Worm (Caenorhabditis elegans) whole organism, mixed stage, embryonic: Measurements from ENCODE around the gene eyg-1.

Experiments used
- elt-3 ChIP-seq: fragments of 150-350 bp; optimal IDR thresholded peaks from 2 replicates; lab custom pipeline; 2014; ENCODE audit warnings: missing biosample characterization, missing genetic modification characterization
- unc-62 ChIP-seq: fragments of 150-350 bp; optimal IDR thresholded peaks from 2 replicates; lab custom pipeline; 2014; ENCODE audit warnings: missing biosample characterization, missing genetic modification reagents, missing genetic modification characterization

DNA sequence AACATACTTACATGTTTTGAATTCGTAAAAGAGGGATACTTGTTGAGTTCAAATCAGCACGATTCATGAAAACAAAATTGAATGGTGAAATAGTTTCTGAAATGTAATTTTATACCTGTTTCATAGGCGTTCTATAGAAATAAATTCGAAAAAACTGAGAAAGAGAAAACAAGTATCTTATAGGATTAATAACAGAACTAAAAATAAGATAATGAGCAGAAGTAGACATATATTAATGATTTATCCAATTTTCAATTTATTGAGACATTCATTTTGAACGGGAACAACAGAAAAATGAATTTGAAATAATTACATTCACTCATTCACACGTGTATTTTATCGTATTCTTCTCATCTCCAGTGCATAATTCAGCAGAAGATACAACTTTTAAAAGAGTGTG is 30.0 kb upstream of the eyg-1 start, which contains the start of gene chil-6:
- TF ChIP-seq elt-3 (tag; lab: Kevin White, UChicago) (no peak), unc-62 (GFP tag; lab: Kevin White, UChicago) (no peak)
